Fruit fly (Drosophila melanogaster) S2 (cell line): ENCODE measurements around the gene CG10513.

Experiments used
- CG8478 ChIP-seq: fragments of >200 bp; optimal IDR thresholded peaks from 2 replicates; lab custom pipeline; 2018
- CTCF ChIP-seq, 2 experiments: fragments of >200 bp; optimal IDR thresholded peaks; 2 replicates each; lab custom pipeline; 2018

DNA sequence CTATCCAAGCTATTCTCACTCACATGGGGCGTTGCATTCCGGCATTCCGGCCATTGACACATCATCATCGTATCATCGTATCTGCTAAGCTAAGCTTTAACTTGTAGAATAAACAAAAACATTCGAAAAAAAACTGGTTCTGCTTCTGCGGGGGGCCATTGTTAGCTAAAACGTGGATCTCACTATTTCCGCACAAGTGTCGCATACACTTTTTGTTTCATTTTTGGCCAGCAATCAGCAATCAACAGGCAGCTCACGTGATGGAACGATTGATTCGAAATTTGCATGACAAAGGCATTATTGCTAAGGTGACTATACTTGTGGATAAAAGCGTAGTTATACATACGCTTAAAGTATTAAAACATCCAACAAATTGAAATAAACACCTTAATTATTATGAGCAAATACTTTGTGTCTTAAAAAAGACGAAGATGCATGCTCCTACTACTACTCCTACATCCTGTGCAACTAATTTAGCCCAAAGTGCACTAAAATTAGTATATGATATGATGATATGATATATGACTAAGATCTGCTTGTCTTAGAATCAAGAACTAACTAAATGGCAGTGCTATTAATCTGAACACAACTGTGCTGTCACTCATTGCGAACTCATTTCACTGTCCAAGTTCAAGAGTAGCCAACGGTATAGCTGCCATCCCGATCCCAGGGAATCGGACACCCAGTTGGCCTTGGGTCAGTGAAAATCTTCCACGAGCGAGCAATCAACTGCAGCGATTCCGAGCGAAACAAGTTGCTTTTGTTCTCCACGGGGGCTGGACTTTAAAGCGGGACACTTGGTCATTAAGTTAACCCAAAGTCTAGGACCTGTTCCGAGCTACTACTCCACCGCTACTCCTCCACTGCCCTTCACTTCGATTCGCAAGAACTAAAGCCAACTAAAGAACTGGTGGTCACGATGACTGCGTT lies 38.0 kb downstream of the CG10513 start:
- TF ChIP-seq CTCF (optimal IDR thresholded peaks at IDR 0.05; lab: Kevin White, UChicago) (no peak), CG8478 (lab: Kevin White, UChicago) (no peak)
